Fruit fly (Drosophila melanogaster): Measurements from ENCODE around the gene Hrd3.
A peak's percentile ranks its signal among the peaks of the same experiment; 100 is the strongest.

DNA sequence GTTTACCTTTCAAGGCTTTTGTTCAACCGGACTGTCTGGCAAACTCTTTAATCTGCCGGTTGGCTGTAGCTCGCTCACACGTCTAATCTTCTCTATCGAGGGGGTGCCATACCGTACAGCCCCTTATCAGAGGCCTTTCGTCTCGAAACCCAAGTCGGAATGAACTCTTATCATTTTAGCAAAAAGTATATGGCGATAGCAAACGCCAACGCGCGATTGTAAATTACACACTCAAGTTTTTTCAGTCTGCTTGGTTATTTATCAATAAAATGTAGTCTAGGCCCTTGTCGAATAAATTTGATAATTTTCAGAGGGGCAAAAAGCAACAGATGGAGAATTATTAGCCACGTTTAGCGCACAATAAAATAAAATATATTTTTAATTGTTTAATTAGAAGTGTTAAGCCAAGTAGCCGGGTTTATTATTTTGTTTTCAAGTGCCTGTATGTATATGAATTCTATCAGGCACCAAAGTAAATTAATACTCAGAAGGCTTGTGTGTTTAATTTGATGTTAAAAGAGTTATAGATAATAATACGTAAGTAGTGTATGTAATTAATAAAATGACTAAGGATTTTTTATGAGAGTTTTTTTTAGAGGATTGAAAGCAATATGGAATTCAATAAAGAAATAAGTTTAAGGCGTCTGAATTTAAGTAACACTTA, 33.4 kb downstream of the Hrd3 start:
- TF ChIP-seq gl (tag; optimal IDR thresholded peaks at IDR 0.05) (no peak), CG15710 (tag; optimal IDR thresholded peaks at IDR 0.05) (no peak), CG4496 (GFP tag; IDR thresholded peaks at IDR 0.05) (no peak), EcR (GFP tag; optimal IDR thresholded peaks at IDR 0.05) (peak; percentile 61), CG14655 (GFP tag; optimal IDR thresholded peaks at IDR 0.05) (no peak), CG17806 (tag; optimal IDR thresholded peaks at IDR 0.05) (no peak), D1 (tag; optimal IDR thresholded peaks at IDR 0.05) (no peak), Ets98B (GFP tag; IDR thresholded peaks at IDR 0.05) (no peak; the same call in 1 of the 2 replicates), rn (GFP tag; IDR thresholded peaks at IDR 0.05) (no peak), Snoo (tag; optimal IDR thresholded peaks at IDR 0.05) (no peak), Pif1A (GFP tag; optimal IDR thresholded peaks at IDR 0.05) (no peak), CG8301 (tag; optimal IDR thresholded peaks at IDR 0.05) (no peak)

Data from whole organism, pupa.